Fruit fly (Drosophila melanogaster): ENCODE data around the gene CG7568.

- TF ChIP-seq GATAd (GFP tag; optimal IDR thresholded peaks at IDR 0.05) (no peak), Hnf4 (GFP tag; optimal IDR thresholded peaks at IDR 0.05) (no peak), psq (GFP tag; optimal IDR thresholded peaks at IDR 0.05) (no peak), fru (GFP tag; optimal IDR thresholded peaks at IDR 0.05) (no peak), br (GFP tag; optimal IDR thresholded peaks at IDR 0.05) (no peak), OdsH (GFP tag; optimal IDR thresholded peaks at IDR 0.05) (no peak), dsf (GFP tag; optimal IDR thresholded peaks at IDR 0.05; ENCODE audit: borderline replicate concordance) (no peak), Myc (optimal IDR thresholded peaks at IDR 0.05) (no peak)
These were observed 13.9 kb downstream of the CG7568 start for dm6 chr3R:29586743-29587142.

Data from whole organism, wandering third instar larva.